Fruit fly (Drosophila melanogaster): Measurements from ENCODE around the gene Dpm2.

Gene Dpm2

DNA sequence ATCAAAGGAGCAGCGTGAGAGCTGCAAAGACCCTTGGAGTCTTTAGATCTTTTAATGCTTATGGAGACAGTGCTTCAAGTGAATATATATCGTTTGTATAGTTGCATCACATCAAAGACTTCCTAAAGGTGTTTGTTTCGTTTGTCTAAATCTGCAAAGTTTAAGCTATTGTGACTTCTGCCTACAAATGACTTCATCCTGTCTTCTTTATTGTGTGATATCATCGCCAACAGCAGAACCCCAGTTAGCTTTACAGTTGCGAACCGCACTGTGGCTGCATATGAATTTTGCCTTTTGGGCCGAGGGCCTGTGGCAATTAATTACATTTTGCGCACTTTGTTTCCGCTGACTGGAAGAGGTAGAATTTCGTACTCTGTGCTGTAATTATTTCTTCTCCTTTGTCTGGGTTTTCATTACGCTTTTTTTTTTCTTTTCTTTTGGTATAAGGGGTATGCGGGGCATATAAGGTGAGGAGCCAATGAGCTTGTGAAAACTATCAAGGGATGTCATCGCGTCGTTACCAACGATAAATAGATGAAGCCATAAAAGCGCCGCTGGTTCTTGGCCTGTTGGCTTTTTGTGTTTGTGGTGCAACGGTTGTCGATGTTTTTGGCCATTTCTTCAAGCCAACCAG is 23.1 kb downstream of the Dpm2 start (continued):
- peak; percentile 53 for TF ChIP-seq CG6808 (GFP tag; optimal IDR thresholded peaks at IDR 0.05)
- no peak for TF ChIP-seq Lpt (GFP tag; optimal IDR thresholded peaks at IDR 0.05)
- TF ChIP-seq Sox15 (GFP tag; optimal IDR thresholded peaks at IDR 0.05), result peak; percentile 53
- no peak for TF ChIP-seq eg (GFP tag; IDR thresholded peaks at IDR 0.05)
- TF ChIP-seq CG9139 (GFP tag; optimal IDR thresholded peaks at IDR 0.05), result no peak
- TF ChIP-seq Met (GFP tag; optimal IDR thresholded peaks at IDR 0.05), result peak; percentile 86
- TF ChIP-seq Ets21C (GFP tag; optimal IDR thresholded peaks at IDR 0.05), result peak; percentile 72
- peak; percentile 52 for TF ChIP-seq CG3919 (GFP tag; optimal IDR thresholded peaks at IDR 0.05)
- no peak for TF ChIP-seq CG11294 (GFP tag; IDR thresholded peaks at IDR 0.05)
- no peak for TF ChIP-seq Hr38 (GFP tag; optimal IDR thresholded peaks at IDR 0.05)
- TF ChIP-seq CG34406 (GFP tag; optimal IDR thresholded peaks at IDR 0.05), result peak; percentile 61
- TF ChIP-seq spab (GFP tag; optimal IDR thresholded peaks at IDR 0.05), result peak; percentile 57
- peak; percentile 50 for TF ChIP-seq achi (GFP tag; optimal IDR thresholded peaks at IDR 0.05)
- TF ChIP-seq salr (GFP tag; optimal IDR thresholded peaks at IDR 0.05), result peak; percentile 30 to 40
- TF ChIP-seq cyc (GFP tag; optimal IDR thresholded peaks at IDR 0.05), result peak; percentile 67
- peak; percentile 53 for TF ChIP-seq CG11762 (GFP tag; optimal IDR thresholded peaks at IDR 0.05; ENCODE audit: insufficient read depth)

DNA sequence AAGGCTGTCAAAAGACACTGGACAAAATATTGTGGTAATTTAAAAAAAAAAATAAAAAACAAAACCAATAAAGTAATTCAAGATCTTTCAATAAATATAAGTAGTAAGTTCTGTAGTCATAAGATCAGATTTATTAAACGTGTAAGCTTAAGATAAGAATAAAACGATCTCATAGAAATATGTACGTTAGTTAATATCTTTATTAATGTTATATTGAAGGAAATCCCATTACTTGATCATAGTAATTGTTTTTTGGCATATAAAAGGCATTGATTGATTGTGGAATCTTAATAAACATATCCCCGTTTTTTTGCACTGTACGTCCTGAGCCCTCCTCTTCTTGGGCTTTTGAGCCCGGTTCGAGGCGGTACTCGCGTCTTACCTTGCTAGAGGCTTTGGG is 23.9 kb downstream of the Dpm2 start:
- TF ChIP-seq OdsH (GFP tag; optimal IDR thresholded peaks at IDR 0.05) (peak; percentile 75), CG1621 (tag; optimal IDR thresholded peaks at IDR 0.05) (no peak), CG8319 (GFP tag; optimal IDR thresholded peaks at IDR 0.05) (peak; percentile 55), CG8632 (GFP tag; optimal IDR thresholded peaks at IDR 0.05) (peak; percentile 81), CG11762 (GFP tag; optimal IDR thresholded peaks at IDR 0.05; ENCODE audit: insufficient read depth) (peak; percentile 54), fd59A (GFP tag; optimal IDR thresholded peaks at IDR 0.05) (no peak), lz (GFP tag; optimal IDR thresholded peaks at IDR 0.05) (peak; percentile 82), CG6854 (GFP tag; optimal IDR thresholded peaks at IDR 0.05) (peak; percentile 33), eg (GFP tag; IDR thresholded peaks at IDR 0.05) (no peak), achi (GFP tag; optimal IDR thresholded peaks at IDR 0.05) (peak; percentile 80), CG3919 (GFP tag; optimal IDR thresholded peaks at IDR 0.05) (peak; percentile 70), salr (GFP tag; optimal IDR thresholded peaks at IDR 0.05) (peak in 1 of 2 experiments; percentile 58), Met (GFP tag; optimal IDR thresholded peaks at IDR 0.05) (peak; percentile 90), Sox14 (GFP tag; optimal IDR thresholded peaks at IDR 0.05) (peak; percentile 66), acj6 (GFP tag; optimal IDR thresholded peaks at IDR 0.05) (peak; percentile 82), dsx (GFP tag; optimal IDR thresholded peaks at IDR 0.05; ENCODE audit: poor library complexity, severe bottlenecking) (peak; percentile 17), Eip93F (GFP tag; optimal IDR thresholded peaks at IDR 0.05) (peak; percentile 51), topi (GFP tag; optimal IDR thresholded peaks at IDR 0.05) (peak; percentile 86), fd85E (GFP tag; optimal IDR thresholded peaks at IDR 0.05) (no peak), pdm3 (GFP tag; optimal IDR thresholded peaks at IDR 0.05) (peak; percentile 68), CG6276 (GFP tag; optimal IDR thresholded peaks at IDR 0.05) (peak; percentile 7), CG32006 (GFP tag; optimal IDR thresholded peaks at IDR 0.05) (peak; percentile 55), CG10669 (GFP tag; optimal IDR thresholded peaks at IDR 0.05) (peak; percentile 8), CG10631 (GFP tag; optimal IDR thresholded peaks at IDR 0.05) (peak; percentile 69), CG6808 (GFP tag; optimal IDR thresholded peaks at IDR 0.05) (peak; percentile 1), Eip78C (GFP tag) (peak; percentile 91), Hr38 (GFP tag; optimal IDR thresholded peaks at IDR 0.05) (no peak), fkh (GFP tag; optimal IDR thresholded peaks at IDR 0.05) (no peak), Sox15 (GFP tag; optimal IDR thresholded peaks at IDR 0.05) (peak; percentile 49), CG11902 (GFP tag; optimal IDR thresholded peaks at IDR 0.05) (peak; percentile 54), CG6792 (GFP tag; optimal IDR thresholded peaks at IDR 0.05) (peak; percentile 83), cyc (GFP tag; optimal IDR thresholded peaks at IDR 0.05) (peak; percentile 74), Lpt (GFP tag; optimal IDR thresholded peaks at IDR 0.05) (no peak), CG7368 (GFP tag; optimal IDR thresholded peaks at IDR 0.05) (peak; percentile 39), svp (GFP tag) (peak; percentile 93), CG16779 (tag; optimal IDR thresholded peaks at IDR 0.05) (no peak), CG8119 (GFP tag; IDR thresholded peaks at IDR 0.05) (no peak; the same call in 2 of the 3 replicates), Sox102F (GFP tag; optimal IDR thresholded peaks at IDR 0.05) (peak; percentile 70), esn (GFP tag; optimal IDR thresholded peaks at IDR 0.05) (peak; percentile 93), Hr39 (GFP tag; optimal IDR thresholded peaks at IDR 0.05) (peak; percentile 75), spab (GFP tag; optimal IDR thresholded peaks at IDR 0.05) (no peak), Ets96B (tag; optimal IDR thresholded peaks at IDR 0.05) (peak; percentile 6), CG31627 (GFP tag; optimal IDR thresholded peaks at IDR 0.05) (peak; percentile 81)
